Worm (Caenorhabditis elegans) whole organism, L2 larva: ENCODE measurements around the gene ttr-43.

ENCODE experiments used
- ceh-16 ChIP-seq: fragments of 150-350 bp; optimal IDR thresholded peaks from 2 replicates; lab custom pipeline; 2014; ENCODE audit warnings: missing biosample characterization, missing genetic modification characterization
- ceh-82 ChIP-seq: fragments of 150-350 bp; optimal IDR thresholded peaks from 2 replicates; lab custom pipeline; 2014; ENCODE audit warnings: missing biosample characterization, missing genetic modification characterization
- elt-1 ChIP-seq: fragments of 150-350 bp; optimal IDR thresholded peaks from 2 replicates; lab custom pipeline; 2014; ENCODE audit warnings: missing biosample characterization, missing genetic modification characterization
- nhr-10 ChIP-seq: sonication (generic microtip); optimal IDR thresholded peaks from 2 replicates; lab custom pipeline; 2017; ENCODE audit warnings: missing biosample characterization, missing genetic modification characterization
- sma-9 ChIP-seq, 2 experiments: fragments of 150-350 bp in 1 of 2; sonication (generic microtip) in 1 of 2; optimal IDR thresholded peaks; 2 replicates each; lab custom pipeline; 2014 to 2016; ENCODE audit warnings: missing genetic modification characterization in 2 of 2, mild to moderate bottlenecking in 1 of 2, missing biosample characterization in 1 of 2, missing compliant biosample characterization in 1 of 2, missing genetic modification reagents in 1 of 2, moderate library complexity in 1 of 2
- unc-39 ChIP-seq: fragments of 150-350 bp; optimal IDR thresholded peaks from 2 replicates; lab custom pipeline; 2014; ENCODE audit warnings: missing biosample characterization, missing genetic modification characterization
- ztf-11 ChIP-seq: sonication (generic microtip); optimal IDR thresholded peaks from 2 replicates; lab custom pipeline; 2017; ENCODE audit warnings: missing biosample characterization, missing genetic modification characterization

DNA sequence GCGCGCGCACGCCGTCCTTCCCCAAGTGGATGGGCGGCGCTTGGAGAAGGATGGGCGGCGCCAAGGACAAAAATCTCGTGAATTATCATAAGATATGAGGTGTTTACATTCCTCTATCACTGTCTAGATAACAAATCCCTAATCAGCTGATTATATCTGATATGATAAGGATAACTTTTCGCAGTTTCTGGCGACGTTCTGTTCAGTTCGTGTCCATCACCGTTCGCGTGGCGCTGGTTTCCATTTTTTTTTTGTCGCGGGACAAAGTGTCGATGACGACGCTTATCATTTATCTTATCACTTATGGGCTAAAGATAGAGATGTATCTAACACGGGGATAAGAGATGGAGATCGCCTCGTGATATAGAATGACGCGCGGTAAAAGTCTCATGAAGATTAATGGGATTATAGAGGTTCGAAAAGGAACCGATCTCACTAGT, 37.2 kb downstream of the ttr-43 start:
- TF ChIP-seq ztf-11 (tag; lab: Kevin White, UChicago), result no peak
- no peak for TF ChIP-seq ceh-82 (tag; lab: Kevin White, UChicago)
- no peak for TF ChIP-seq nhr-10
- peak; percentile 70 for TF ChIP-seq sma-9 (GFP tag; optimal IDR thresholded peaks at IDR 0.05; lab: Kevin White, UChicago)
- no peak for TF ChIP-seq sma-9 (tag; optimal IDR thresholded peaks at IDR 0.05; lab: Kevin White, UChicago)
- no peak for TF ChIP-seq unc-39
- no peak for TF ChIP-seq elt-1 (tag; lab: Kevin White, UChicago)
- no peak for TF ChIP-seq ceh-16
